Worm (Caenorhabditis elegans): Measurements from ENCODE around the gene fbxa-181.

fbxa-181 gene

DNA sequence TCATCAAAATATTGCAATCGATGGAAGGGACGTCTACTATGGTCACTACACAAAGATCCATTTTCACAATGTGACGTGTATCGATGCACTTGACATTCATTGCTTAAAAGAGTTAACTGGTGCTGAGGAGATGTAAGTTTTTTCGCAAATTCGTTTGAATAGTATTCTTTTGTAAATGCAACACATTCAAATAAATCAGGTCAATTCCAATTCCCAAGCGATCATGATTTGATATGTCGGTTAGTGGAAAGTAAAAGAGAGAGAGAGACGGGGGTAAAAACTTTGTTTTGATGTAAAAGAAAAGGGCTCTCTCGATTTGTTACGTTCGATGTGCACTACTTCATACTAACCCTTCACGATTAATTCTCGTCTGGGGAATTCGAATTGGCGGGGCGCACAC is 35.4 kb upstream of the fbxa-181 start:
- no peak for TF ChIP-seq nhr-19 (GFP tag; conservative IDR thresholded peaks at IDR 0.05)
- TF ChIP-seq elt-3 (tag; optimal IDR thresholded peaks at IDR 0.05): no peak
- TF ChIP-seq vab-15 (tag; optimal IDR thresholded peaks at IDR 0.05): no peak
- TF ChIP-seq nhr-12 (tag; optimal IDR thresholded peaks at IDR 0.05): no peak
- no peak for TF ChIP-seq nhr-85 (tag)
- no peak for TF ChIP-seq lin-15B (tag; optimal IDR thresholded peaks at IDR 0.05)
- peak; percentile 8 for TF ChIP-seq lin-14 (GFP tag; optimal IDR thresholded peaks at IDR 0.05)
- no peak for TF ChIP-seq mab-9 (GFP tag; IDR thresholded peaks at IDR 0.05)
- no peak for TF ChIP-seq unc-62 (GFP tag; optimal IDR thresholded peaks at IDR 0.05)

DNA sequence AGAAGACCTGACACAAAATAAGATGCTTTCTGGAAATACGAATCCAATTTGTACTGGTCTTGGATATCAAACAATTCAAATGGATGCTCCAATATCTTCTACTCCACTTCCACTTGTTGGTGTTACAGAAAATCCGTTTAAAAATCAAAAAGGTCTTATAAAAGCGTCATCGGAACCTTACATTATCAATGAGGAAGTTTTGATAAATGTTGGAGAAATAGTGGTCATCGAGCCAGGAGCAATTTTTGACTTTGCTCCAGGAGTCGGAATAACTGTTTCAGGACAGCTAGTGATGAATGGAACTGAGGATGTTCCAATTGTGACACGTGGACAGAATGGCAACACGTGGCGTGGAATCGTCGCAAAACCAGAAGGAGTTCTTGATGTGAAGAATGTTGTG is 31.6 kb upstream of the fbxa-181 start:
- TF ChIP-seq aly-2 (tag; optimal IDR thresholded peaks at IDR 0.05): no peak
- TF ChIP-seq sox-4 (tag; optimal IDR thresholded peaks at IDR 0.05): no peak
- TF ChIP-seq efl-1 (optimal IDR thresholded peaks at IDR 0.05): no peak
- TF ChIP-seq efl-1 (GFP tag; optimal IDR thresholded peaks at IDR 0.05 in 1 of 2): peak in 1 of 2 experiments; percentile 91

DNA sequence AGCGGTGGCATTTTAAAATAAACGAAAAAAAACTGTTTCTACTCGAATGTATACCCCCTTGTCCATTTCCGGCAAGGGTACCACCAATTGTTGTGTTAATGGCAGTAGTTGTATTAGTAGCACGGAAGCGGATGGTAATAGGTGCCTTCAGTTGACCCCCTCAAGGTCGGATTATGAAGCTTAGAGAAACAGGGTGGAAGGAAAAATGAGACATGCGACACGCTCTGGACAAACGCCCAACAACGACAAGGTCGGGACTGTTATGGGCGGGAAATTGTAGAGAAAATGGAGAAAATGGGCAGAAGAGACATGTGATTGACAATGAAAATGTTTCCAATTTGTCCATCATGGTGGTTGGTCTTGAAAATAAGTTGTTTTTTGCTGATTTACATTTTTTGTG is 21.7 kb upstream of the fbxa-181 start, which contains the start of gene T01D3.3:
T01D3.3 (plus strand) TSS at position 312 of the 400 bp plus-strand sequence.
- TF ChIP-seq mdl-1 (tag; optimal IDR thresholded peaks at IDR 0.05): peak in 1 of 2 experiments; percentile 51
- TF ChIP-seq mep-1 (tag; optimal IDR thresholded peaks at IDR 0.05): peak; percentile 56
- TF ChIP-seq nhr-85 (tag): peak; percentile 59
- TF ChIP-seq jun-1 (tag; optimal IDR thresholded peaks at IDR 0.05): no peak
- peak; percentile 23 for TF ChIP-seq unc-130 (tag; optimal IDR thresholded peaks at IDR 0.05)
- no peak for TF ChIP-seq skn-1 (tag; optimal IDR thresholded peaks at IDR 0.05)
- TF ChIP-seq blmp-1 (tag; optimal IDR thresholded peaks at IDR 0.05): peak; percentile 92
- no peak for TF ChIP-seq tbx-2 (tag; optimal IDR thresholded peaks at IDR 0.05)
- TF ChIP-seq C16A3.4 (tag; optimal IDR thresholded peaks at IDR 0.05): peak; percentile 36
- peak; percentile 50 for TF ChIP-seq lin-14 (GFP tag; optimal IDR thresholded peaks at IDR 0.05)
- TF ChIP-seq elt-3 (tag; optimal IDR thresholded peaks at IDR 0.05): peak in 3 of 6 experiments; percentile 3 to 61 (median 22)
- TF ChIP-seq dpl-1 (GFP tag; optimal IDR thresholded peaks at IDR 0.05): peak in 2 of 3 experiments; percentile 14 to 32

- TF ChIP-seq vab-15 (tag; optimal IDR thresholded peaks at IDR 0.05) (no peak), nhr-84 (tag; optimal IDR thresholded peaks at IDR 0.05) (no peak), nhr-20 (tag; optimal IDR thresholded peaks at IDR 0.05) (no peak), nhr-19 (GFP tag; conservative IDR thresholded peaks at IDR 0.05) (no peak), lir-3 (tag; optimal IDR thresholded peaks at IDR 0.05; ENCODE audit: poor library complexity) (no peak)
Measured at ce11 chrV:13707295-13707694, 18.4 kb upstream of the fbxa-181 start, which contains the start of gene hlh-34. Gene hlh-34 (minus strand): TSS chrV:13707395.

ce11 chrV:13711060-13711459 is 14.6 kb upstream of the fbxa-181 start, which contains the start of gene srx-96:
Gene srx-96 (plus strand): TSS chrV:13711360.
- TF ChIP-seq pqm-1 (tag; optimal IDR thresholded peaks at IDR 0.05): no peak
- no peak for TF ChIP-seq fkh-4 (tag; optimal IDR thresholded peaks at IDR 0.05; ENCODE audit: borderline replicate concordance)
- no peak for TF ChIP-seq dsc-1 (tag; optimal IDR thresholded peaks at IDR 0.05)
- no peak for TF ChIP-seq ztf-4 (tag; optimal IDR thresholded peaks at IDR 0.05)
- TF ChIP-seq zag-1 (tag; optimal IDR thresholded peaks at IDR 0.05): no peak
- no peak for TF ChIP-seq lin-14 (GFP tag; optimal IDR thresholded peaks at IDR 0.05)
- TF ChIP-seq tbx-2 (tag; optimal IDR thresholded peaks at IDR 0.05): no peak
- no peak for TF ChIP-seq ama-1 (optimal IDR thresholded peaks at IDR 0.05)
- no peak for TF ChIP-seq F16B12.6 (tag; optimal IDR thresholded peaks at IDR 0.05)
- TF ChIP-seq pag-3 (tag; optimal IDR thresholded peaks at IDR 0.05; ENCODE audit: borderline replicate concordance, insufficient read depth): no peak

DNA sequence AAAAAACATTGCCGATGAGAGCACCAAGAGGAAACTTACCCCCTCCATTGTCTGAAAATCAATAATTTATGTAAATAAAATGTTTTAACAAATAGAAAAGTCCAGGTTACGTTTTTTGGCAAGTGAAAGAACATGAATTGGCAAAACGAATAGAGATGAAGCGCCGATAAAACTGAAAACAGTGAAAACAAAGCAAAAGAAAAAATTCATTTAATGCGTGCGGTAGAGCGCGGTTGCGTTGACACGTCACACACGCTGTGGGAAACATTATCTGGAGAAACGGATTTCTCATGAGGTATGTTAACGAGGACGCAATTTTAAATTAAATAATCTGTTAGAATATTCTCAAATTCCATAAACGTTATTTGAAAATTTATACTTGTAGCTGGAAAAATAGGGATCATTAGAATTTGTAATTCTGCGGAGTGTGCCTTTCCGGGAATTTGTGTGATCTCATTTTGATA is 10.4 kb upstream of the fbxa-181 start, which contains the start of gene zipt-9:
zipt-9 (minus strand) TSS at position 51 of the 464 bp plus-strand sequence.
- TF ChIP-seq lin-15B (tag; optimal IDR thresholded peaks at IDR 0.05): peak; percentile 90
- TF ChIP-seq mef-2 (tag; optimal IDR thresholded peaks at IDR 0.05): no peak
- TF ChIP-seq hpl-2 (GFP tag; optimal IDR thresholded peaks at IDR 0.05): peak; percentile 25
- peak; percentile 86 for TF ChIP-seq unc-98 (GFP tag; IDR thresholded peaks at IDR 0.05)
- no peak for TF ChIP-seq nhr-11 (tag; optimal IDR thresholded peaks at IDR 0.05)
- TF ChIP-seq elt-2 (tag; optimal IDR thresholded peaks at IDR 0.05): peak; percentile 7
- TF ChIP-seq egl-13 (tag; optimal IDR thresholded peaks at IDR 0.05): peak; percentile 82
- TF ChIP-seq dpl-1 (GFP tag; optimal IDR thresholded peaks at IDR 0.05): peak; percentile 67 to 84 (median 77)
- TF ChIP-seq Y116A8C.19 (tag; optimal IDR thresholded peaks at IDR 0.05; ENCODE audit: borderline replicate concordance): no peak
- peak; percentile 84 for TF ChIP-seq isw-1 (GFP tag; IDR thresholded peaks at IDR 0.05)
- TF ChIP-seq fkh-4 (tag; optimal IDR thresholded peaks at IDR 0.05; ENCODE audit: borderline replicate concordance): peak; percentile 52
- no peak for TF ChIP-seq pqm-1 (tag; optimal IDR thresholded peaks at IDR 0.05)
- no peak for TF ChIP-seq hlh-17 (GFP tag; optimal IDR thresholded peaks at IDR 0.05; ENCODE audit: borderline replicate concordance)
- peak; percentile 47 for TF ChIP-seq nhr-237 (tag; optimal IDR thresholded peaks at IDR 0.05)
- TF ChIP-seq ets-5 (GFP tag; IDR thresholded peaks at IDR 0.05): no peak

All from whole organism, L1 larva.